Worm (Caenorhabditis elegans) whole organism, L1 larva: ENCODE measurements around the gene pbs-6.

Source experiments
- aha-1 ChIP-seq: fragments of 150-350 bp; optimal IDR thresholded peaks from 2 replicates; lab custom pipeline; 2014; ENCODE audit warnings: missing biosample characterization, missing genetic modification characterization
- mep-1 ChIP-seq: fragments of 150-350 bp; optimal IDR thresholded peaks from 2 replicates; lab custom pipeline; 2014; ENCODE audit warnings: missing biosample characterization, missing genetic modification characterization
- snpc-4 ChIP-seq: fragments of 150-350 bp; optimal IDR thresholded peaks from 2 replicates; lab custom pipeline; 2014; ENCODE audit warnings: missing biosample characterization, missing genetic modification characterization
- unc-62 ChIP-seq: fragments of 150-350 bp; optimal IDR thresholded peaks from 2 replicates; lab custom pipeline; 2014; ENCODE audit warnings: missing biosample characterization, missing genetic modification reagents, missing genetic modification characterization

DNA sequence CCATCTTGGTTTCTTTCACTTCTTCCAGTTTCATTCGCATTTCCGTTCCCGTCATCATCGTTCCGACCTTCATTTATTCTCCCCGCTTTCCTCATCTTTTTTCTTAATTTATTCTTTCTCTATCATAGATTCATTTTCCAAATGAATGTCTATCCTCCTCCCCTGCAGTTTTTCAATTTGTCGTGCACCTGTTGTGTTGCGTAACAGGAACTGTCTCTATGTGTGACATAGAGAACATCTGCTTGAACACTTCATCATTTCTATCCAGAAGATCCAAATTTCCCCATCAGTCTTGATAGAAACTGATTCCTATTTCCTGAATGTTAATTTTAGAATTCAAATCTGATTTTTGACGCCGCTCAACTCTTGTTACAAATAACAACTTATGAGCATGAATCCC, 39.6 kb upstream of the pbs-6 start:
- no peak for TF ChIP-seq unc-62 (GFP tag; lab: Kevin White, UChicago)
- no peak for TF ChIP-seq aha-1 (tag; lab: Kevin White, UChicago)
- no peak for TF ChIP-seq snpc-4 (tag; lab: Kevin White, UChicago)
- TF ChIP-seq mep-1 (tag; lab: Kevin White, UChicago): no peak
